Worm (Caenorhabditis elegans) whole organism, L2 larva: Measurements from ENCODE around the gene F46G10.4.

Source experiments
- C34F6.9 ChIP-seq: fragments of 150-350 bp; optimal IDR thresholded peaks from 2 replicates; lab custom pipeline; 2014; ENCODE audit warnings: missing biosample characterization, missing genetic modification characterization
- F13H6.1 ChIP-seq: sonication (generic microtip); optimal IDR thresholded peaks from 2 replicates; lab custom pipeline; 2016; ENCODE audit warnings: missing genetic modification characterization, missing compliant biosample characterization
- R02D3.7 ChIP-seq: fragments of 150-350 bp; optimal IDR thresholded peaks from 2 replicates; lab custom pipeline; 2014; ENCODE audit warnings: missing biosample characterization, missing genetic modification characterization
- Y55F3AM.14 ChIP-seq: fragments of 200-800 bp; sonication (Bioruptor generic); optimal IDR thresholded peaks from 2 replicates; lab custom pipeline; 2018; ENCODE audit warnings: mild to moderate bottlenecking, missing genetic modification characterization, missing compliant biosample characterization
- alr-1 ChIP-seq: fragments of 150-350 bp; optimal IDR thresholded peaks from 2 replicates; lab custom pipeline; 2014; ENCODE audit warnings: missing biosample characterization, missing genetic modification characterization
- aly-2 ChIP-seq: fragments of 150-350 bp; optimal IDR thresholded peaks from 2 replicates; lab custom pipeline; 2014; ENCODE audit warnings: missing biosample characterization, missing genetic modification characterization
- ama-1 ChIP-seq: fragments of 150-350 bp; optimal IDR thresholded peaks from 2 replicates; lab custom pipeline; 2018; ENCODE audit warnings: inconsistent platforms
- blmp-1 ChIP-seq: sonication (generic microtip); optimal IDR thresholded peaks from 2 replicates; lab custom pipeline; 2017; ENCODE audit warnings: missing genetic modification characterization, mild to moderate bottlenecking, missing compliant biosample characterization, antibody characterized with exemption, moderate library complexity; ENCODE audit not compliant: insufficient read depth
- ceh-16 ChIP-seq: fragments of 150-350 bp; optimal IDR thresholded peaks from 2 replicates; lab custom pipeline; 2014; ENCODE audit warnings: missing biosample characterization, missing genetic modification characterization
- ceh-82 ChIP-seq: fragments of 150-350 bp; optimal IDR thresholded peaks from 2 replicates; lab custom pipeline; 2014; ENCODE audit warnings: missing biosample characterization, missing genetic modification characterization
- crh-2 ChIP-seq: sonication (generic microtip); optimal IDR thresholded peaks from 2 replicates; lab custom pipeline; 2017; ENCODE audit warnings: missing biosample characterization, missing genetic modification characterization
- dmd-4 ChIP-seq: sonication (generic microtip); optimal IDR thresholded peaks from 2 replicates; lab custom pipeline; 2017; ENCODE audit warnings: missing biosample characterization, missing genetic modification characterization
- egl-27 ChIP-seq: sonication (generic microtip); optimal IDR thresholded peaks from 3 replicates; lab custom pipeline; 2017; ENCODE audit warnings: missing biosample characterization, missing genetic modification reagents, missing genetic modification characterization
- fos-1 ChIP-seq: fragments of 150-350 bp; optimal IDR thresholded peaks from 2 replicates; lab custom pipeline; 2014; ENCODE audit warnings: missing biosample characterization, missing genetic modification characterization
- gmeb-1 ChIP-seq: fragments of 150-350 bp; optimal IDR thresholded peaks from 2 replicates; lab custom pipeline; 2014; ENCODE audit warnings: missing biosample characterization, missing genetic modification characterization
- lin-11 ChIP-seq: fragments of 150-350 bp; sonication (generic microtip); optimal IDR thresholded peaks from 2 replicates; lab custom pipeline; 2014; ENCODE audit warnings: missing biosample characterization, missing genetic modification characterization, inconsistent platforms, mixed read lengths
- lin-39 ChIP-seq: fragments of 150-350 bp; optimal IDR thresholded peaks from 2 replicates; lab custom pipeline; 2014; ENCODE audit warnings: missing biosample characterization, missing genetic modification reagents, missing genetic modification characterization
- lsy-2 ChIP-seq, 2 experiments: fragments of 150-350 bp in 1 of 2; sonication (generic microtip) in 1 of 2; optimal IDR thresholded peaks; 2 replicates each; lab custom pipeline; 2014 to 2017; ENCODE audit warnings: missing biosample characterization in 2 of 2, missing genetic modification characterization in 2 of 2
- mab-5 ChIP-seq: fragments of 150-350 bp; optimal IDR thresholded peaks from 2 replicates; lab custom pipeline; 2014; ENCODE audit warnings: missing biosample characterization, missing genetic modification characterization
- mbf-1 ChIP-seq: sonication (generic microtip); optimal IDR thresholded peaks from 2 replicates; lab custom pipeline; 2017; ENCODE audit warnings: missing biosample characterization, missing genetic modification characterization
- mdl-1 ChIP-seq, 2 experiments: fragments of 150-350 bp in 1 of 2; sonication (generic microtip) in 1 of 2; optimal IDR thresholded peaks; 2 replicates each; lab custom pipeline; 2017; ENCODE audit warnings: missing biosample characterization in 2 of 2, missing genetic modification characterization in 2 of 2
- nhr-10 ChIP-seq: sonication (generic microtip); optimal IDR thresholded peaks from 2 replicates; lab custom pipeline; 2017; ENCODE audit warnings: missing biosample characterization, missing genetic modification characterization
- nhr-11 ChIP-seq: fragments of 150-350 bp; optimal IDR thresholded peaks from 2 replicates; lab custom pipeline; 2014; ENCODE audit warnings: missing biosample characterization, missing genetic modification characterization
- nhr-12 ChIP-seq: fragments of 150-350 bp; optimal IDR thresholded peaks from 2 replicates; lab custom pipeline; 2014; ENCODE audit warnings: missing biosample characterization, missing genetic modification characterization
- nhr-129 ChIP-seq: fragments of 150-350 bp; optimal IDR thresholded peaks from 2 replicates; lab custom pipeline; 2014; ENCODE audit warnings: missing biosample characterization, missing genetic modification characterization
- nhr-21 ChIP-seq: fragments of 150-350 bp; optimal IDR thresholded peaks from 2 replicates; lab custom pipeline; 2014; ENCODE audit warnings: missing biosample characterization, missing genetic modification characterization
- nhr-25 ChIP-seq: fragments of 150-350 bp; sonication (generic microtip); optimal IDR thresholded peaks from 3 replicates; lab custom pipeline; 2014; ENCODE audit warnings: missing biosample characterization, missing genetic modification characterization
- nhr-6 ChIP-seq: fragments of 150-350 bp; optimal IDR thresholded peaks from 2 replicates; lab custom pipeline; 2014; ENCODE audit warnings: missing biosample characterization, missing genetic modification characterization
- nhr-77 ChIP-seq: fragments of 150-350 bp; optimal IDR thresholded peaks from 2 replicates; lab custom pipeline; 2014; ENCODE audit warnings: missing biosample characterization, missing genetic modification characterization
- peb-1 ChIP-seq: fragments of 150-350 bp; optimal IDR thresholded peaks from 2 replicates; lab custom pipeline; 2014; ENCODE audit warnings: missing biosample characterization, missing genetic modification characterization
- sem-4 ChIP-seq: fragments of 150-350 bp; optimal IDR thresholded peaks from 2 replicates; lab custom pipeline; 2014; ENCODE audit warnings: missing biosample characterization, missing genetic modification reagents, missing genetic modification characterization
- skn-1 ChIP-seq: sonication (generic microtip); optimal IDR thresholded peaks from 2 replicates; lab custom pipeline; 2017; ENCODE audit warnings: missing biosample characterization, missing genetic modification characterization
- sma-3 ChIP-seq: sonication (generic microtip); optimal IDR thresholded peaks from 2 replicates; lab custom pipeline; 2016; ENCODE audit warnings: missing genetic modification reagents, missing genetic modification characterization, missing compliant biosample characterization
- sma-9 ChIP-seq, 2 experiments: fragments of 150-350 bp in 1 of 2; sonication (generic microtip) in 1 of 2; optimal IDR thresholded peaks; 2 replicates each; lab custom pipeline; 2014 to 2016; ENCODE audit warnings: missing genetic modification characterization in 2 of 2, mild to moderate bottlenecking in 1 of 2, missing biosample characterization in 1 of 2, missing compliant biosample characterization in 1 of 2, missing genetic modification reagents in 1 of 2, moderate library complexity in 1 of 2
- snpc-4 ChIP-seq: fragments of 150-350 bp; optimal IDR thresholded peaks from 2 replicates; lab custom pipeline; 2014; ENCODE audit warnings: missing biosample characterization, missing genetic modification characterization
- unc-55 ChIP-seq: fragments of 150-350 bp; sonication (generic microtip); optimal IDR thresholded peaks from 3 replicates; lab custom pipeline; 2014; ENCODE audit warnings: missing biosample characterization, missing genetic modification reagents, missing genetic modification characterization
- unc-62 ChIP-seq: fragments of 150-350 bp; optimal IDR thresholded peaks from 2 replicates; lab custom pipeline; 2014; ENCODE audit warnings: missing biosample characterization, missing genetic modification reagents, missing genetic modification characterization
- ztf-1 ChIP-seq: fragments of 200-800 bp; sonication (Bioruptor generic); conservative IDR thresholded peaks from 2 replicates; pipeline ENCODE4 v1.3.6; 2022; ENCODE audit warnings: missing genetic modification characterization, missing compliant biosample characterization
- ztf-11 ChIP-seq: sonication (generic microtip); optimal IDR thresholded peaks from 2 replicates; lab custom pipeline; 2017; ENCODE audit warnings: missing biosample characterization, missing genetic modification characterization

Gene F46G10.4

ce11 chrX:13320575-13320974 lies 13.3 kb upstream of the F46G10.4 start (continued):
- no peak for TF ChIP-seq dmd-4 (tag; lab: Kevin White, UChicago)
- no peak for TF ChIP-seq ceh-16 (tag; lab: Kevin White, UChicago)
- TF ChIP-seq nhr-129 (tag; lab: Kevin White, UChicago), result peak; percentile 68
- TF ChIP-seq lsy-2 (tag; optimal IDR thresholded peaks at IDR 0.05; lab: Kevin White, UChicago), result peak in 1 of 2 experiments; percentile 34
- TF ChIP-seq blmp-1, result peak; percentile 91
- peak; percentile 25 for TF ChIP-seq nhr-6
- TF ChIP-seq fos-1, result peak; percentile 82

ce11 chrX:13322886-13323285 lies 11.0 kb upstream of the F46G10.4 start, which contains the start of gene F46G10.2:
F46G10.2 (plus strand) TSS chrX:13322963.
- TF ChIP-seq sma-9 (GFP tag; optimal IDR thresholded peaks at IDR 0.05; lab: Kevin White, UChicago) (no peak), sma-9 (tag; optimal IDR thresholded peaks at IDR 0.05; lab: Kevin White, UChicago) (no peak), blmp-1 (peak; percentile 21), nhr-21 (tag; lab: Kevin White, UChicago) (peak; percentile 11)

- TF ChIP-seq nhr-129 (tag; lab: Kevin White, UChicago), result no peak
- TF ChIP-seq mab-5 (tag; lab: Kevin White, UChicago), result no peak
- TF ChIP-seq ceh-16 (tag; lab: Kevin White, UChicago), result no peak
- no peak for TF ChIP-seq unc-62 (GFP tag; lab: Kevin White, UChicago)
- no peak for TF ChIP-seq ceh-82 (tag; lab: Kevin White, UChicago)
- TF ChIP-seq unc-55 (GFP tag; lab: Kevin White, UChicago), result no peak
- TF ChIP-seq nhr-11, result no peak
- TF ChIP-seq mbf-1, result no peak
- no peak for TF ChIP-seq nhr-6
- no peak for TF ChIP-seq nhr-10
- no peak for TF ChIP-seq ztf-11 (tag; lab: Kevin White, UChicago)
- no peak for TF ChIP-seq alr-1
Observed at ce11 chrX:13323697-13324096, 10.1 kb upstream of the F46G10.4 start.

ce11 chrX:13324326-13324725 lies 9.5 kb upstream of the F46G10.4 start:
- TF ChIP-seq fos-1 (no peak), sma-9 (GFP tag; optimal IDR thresholded peaks at IDR 0.05; lab: Kevin White, UChicago) (peak; percentile 22), sma-9 (tag; optimal IDR thresholded peaks at IDR 0.05; lab: Kevin White, UChicago) (no peak), lin-39 (tag; lab: Kevin White, UChicago) (no peak), snpc-4 (tag; lab: Kevin White, UChicago) (no peak), ceh-16 (tag; lab: Kevin White, UChicago) (no peak), unc-62 (GFP tag; lab: Kevin White, UChicago) (no peak), nhr-21 (tag; lab: Kevin White, UChicago) (peak; percentile 3), sma-3 (GFP tag; lab: Kevin White, UChicago) (peak; percentile 11), aly-2 (no peak), nhr-25 (tag; lab: Kevin White, UChicago) (no peak), F13H6.1 (tag; lab: Kevin White, UChicago) (peak; percentile 12)
- TF ChIP-seq, all 48 proteins: peak for 4

ce11 chrX:13325039-13325438 lies 8.8 kb upstream of the F46G10.4 start:
- peak; percentile 67 for TF ChIP-seq sma-3 (GFP tag; lab: Kevin White, UChicago)
- TF ChIP-seq snpc-4 (tag; lab: Kevin White, UChicago), result no peak
- TF ChIP-seq lin-39 (tag; lab: Kevin White, UChicago), result no peak
- no peak for TF ChIP-seq unc-55 (GFP tag; lab: Kevin White, UChicago)
- no peak for TF ChIP-seq ztf-1
- TF ChIP-seq nhr-12 (tag; lab: Kevin White, UChicago), result no peak
- peak; percentile 70 for TF ChIP-seq nhr-21 (tag; lab: Kevin White, UChicago)
- TF ChIP-seq gmeb-1 (tag; lab: Kevin White, UChicago), result no peak
- TF ChIP-seq peb-1 (tag; lab: Kevin White, UChicago), result no peak
- TF ChIP-seq ceh-82 (tag; lab: Kevin White, UChicago), result no peak
- TF ChIP-seq crh-2 (tag; lab: Kevin White, UChicago), result no peak
- no peak for TF ChIP-seq nhr-77 (tag; lab: Kevin White, UChicago)
- TF ChIP-seq mdl-1 (tag; optimal IDR thresholded peaks at IDR 0.05; lab: Kevin White, UChicago), result no peak
- TF ChIP-seq mab-5 (tag; lab: Kevin White, UChicago), result peak; percentile 28
- peak; percentile 67 for TF ChIP-seq blmp-1
- no peak for TF ChIP-seq ceh-16 (tag; lab: Kevin White, UChicago)
- TF ChIP-seq lin-11 (tag; lab: Kevin White, UChicago), result no peak
- no peak for TF ChIP-seq dmd-4 (tag; lab: Kevin White, UChicago)
- TF ChIP-seq nhr-6, result no peak
- peak; percentile 42 for TF ChIP-seq sma-9 (GFP tag; optimal IDR thresholded peaks at IDR 0.05; lab: Kevin White, UChicago)
- no peak for TF ChIP-seq sma-9 (tag; optimal IDR thresholded peaks at IDR 0.05; lab: Kevin White, UChicago)
- TF ChIP-seq nhr-11, result no peak
- TF ChIP-seq Y55F3AM.14 (GFP tag; lab: Kevin White, UChicago), result no peak
- TF ChIP-seq lsy-2 (tag; optimal IDR thresholded peaks at IDR 0.05; lab: Kevin White, UChicago), result peak in 1 of 2 experiments; percentile 14
- TF ChIP-seq egl-27 (tag; lab: Kevin White, UChicago), result no peak
- TF ChIP-seq skn-1, result no peak
- no peak for TF ChIP-seq ama-1 (lab: Kevin White, UChicago)
- no peak for TF ChIP-seq C34F6.9 (tag; lab: Kevin White, UChicago)
- TF ChIP-seq aly-2, result no peak
- TF ChIP-seq nhr-25 (tag; lab: Kevin White, UChicago), result peak; percentile 81
- TF ChIP-seq sem-4 (tag; lab: Kevin White, UChicago), result no peak
- no peak for TF ChIP-seq R02D3.7 (tag; lab: Kevin White, UChicago)
- TF ChIP-seq fos-1, result peak; percentile 58
- no peak for TF ChIP-seq unc-62 (GFP tag; lab: Kevin White, UChicago)
